Worm (Caenorhabditis elegans) whole organism, L3 larva: Measurements from ENCODE around the gene str-247.

Source experiments
- aly-2 ChIP-seq: fragments of 150-350 bp; optimal IDR thresholded peaks from 2 replicates; lab custom pipeline; 2014; ENCODE audit warnings: missing biosample characterization, missing genetic modification characterization
- ama-1 ChIP-seq: fragments of 150-350 bp; optimal IDR thresholded peaks from 2 replicates; lab custom pipeline; 2018
- ceh-82 ChIP-seq: fragments of 150-350 bp; optimal IDR thresholded peaks from 2 replicates; lab custom pipeline; 2014; ENCODE audit warnings: missing biosample characterization, missing genetic modification characterization
- lin-15B ChIP-seq: fragments of 150-350 bp; optimal IDR thresholded peaks from 2 replicates; lab custom pipeline; 2014; ENCODE audit warnings: missing biosample characterization, missing genetic modification characterization
- nhr-28 ChIP-seq: fragments of 150-350 bp; optimal IDR thresholded peaks from 2 replicates; lab custom pipeline; 2014; ENCODE audit warnings: missing biosample characterization, missing genetic modification characterization
- zag-1 ChIP-seq: fragments of 150-350 bp; optimal IDR thresholded peaks from 2 replicates; lab custom pipeline; 2014; ENCODE audit warnings: missing biosample characterization, missing genetic modification characterization
- ztf-11 ChIP-seq: fragments of 150-350 bp; optimal IDR thresholded peaks from 2 replicates; lab custom pipeline; 2014; ENCODE audit warnings: missing biosample characterization, missing genetic modification characterization

ce11 chrV:3922547-3922946, 31.3 kb upstream of the str-247 start:
- TF ChIP-seq ceh-82 (tag; lab: Kevin White, UChicago) (no peak), aly-2 (tag; lab: Kevin White, UChicago) (no peak), ztf-11 (tag; lab: Kevin White, UChicago) (no peak), nhr-28 (no peak), zag-1 (tag; lab: Kevin White, UChicago) (no peak), ama-1 (lab: Kevin White, UChicago) (no peak), lin-15B (tag; lab: Kevin White, UChicago) (no peak)
